Worm (Caenorhabditis elegans) whole organism, L4 larva: ENCODE data around the gene rip-1.

ENCODE experiments used
- F37D6.2 ChIP-seq: sonication (generic microtip); optimal IDR thresholded peaks from 2 replicates; lab custom pipeline; 2016; ENCODE audit warnings: mild to moderate bottlenecking, missing genetic modification characterization, missing compliant biosample characterization
- ctbp-1 ChIP-seq: fragments of 200-800 bp; sonication (Bioruptor generic); IDR thresholded peaks from 2 replicates; pipeline ENCODE4 v1.3.6; 2022; ENCODE audit warnings: missing genetic modification reagents, missing genetic modification characterization, missing compliant biosample characterization
- nhr-11 ChIP-seq: fragments of 150-350 bp; optimal IDR thresholded peaks from 2 replicates; lab custom pipeline; 2014; ENCODE audit warnings: missing biosample characterization, missing genetic modification characterization
- nhr-237 ChIP-seq: sonication (generic microtip); optimal IDR thresholded peaks from 2 replicates; lab custom pipeline; 2017; ENCODE audit warnings: missing biosample characterization, missing genetic modification characterization
- spr-1 ChIP-seq: sonication (generic microtip); optimal IDR thresholded peaks from 2 replicates; lab custom pipeline; 2016; ENCODE audit warnings: mild to moderate bottlenecking, missing genetic modification characterization, missing compliant biosample characterization
- unc-39 ChIP-seq: sonication (generic microtip); optimal IDR thresholded peaks from 2 replicates; lab custom pipeline; 2017; ENCODE audit warnings: missing biosample characterization, missing genetic modification characterization
- unc-62 ChIP-seq, 3 experiments: fragments of 150-350 bp in 1 of 3; sonication (generic microtip); optimal IDR thresholded peaks in 2 of 3; peaks in 1 of 3; 1 replicate in 1 of 3; 2 replicates in 2 of 3; lab custom pipeline; 2014 to 2017; ENCODE audit warnings: missing biosample characterization in 3 of 3, missing genetic modification characterization in 3 of 3, missing genetic modification reagents in 3 of 3, missing genotype in 1 of 3
- ztf-11 ChIP-seq: fragments of 150-350 bp; optimal IDR thresholded peaks from 2 replicates; lab custom pipeline; 2014; ENCODE audit warnings: missing biosample characterization, missing genetic modification characterization

DNA sequence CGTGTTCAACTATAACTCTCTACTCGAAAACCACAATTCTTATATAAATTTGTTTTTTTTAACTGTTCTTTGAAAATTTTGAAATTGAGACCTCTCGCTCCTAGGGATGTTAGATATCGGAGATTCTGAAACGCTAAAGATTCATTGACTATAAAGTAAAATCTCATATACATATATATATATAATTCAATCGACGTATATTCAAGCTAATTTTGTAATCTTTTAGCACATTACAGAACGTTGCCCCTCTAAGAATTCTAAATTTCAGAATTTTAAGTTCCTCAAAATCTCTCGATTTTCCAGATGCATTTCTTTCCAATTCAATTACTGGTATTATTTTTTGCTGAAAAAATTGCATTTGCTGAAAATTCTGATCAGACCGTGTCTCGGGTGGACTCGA, 20.3 kb upstream of the rip-1 start, which contains the start of gene pad-2:
- TF ChIP-seq unc-39 (no peak), nhr-11 (no peak), F37D6.2 (tag; lab: Kevin White, UChicago) (no peak), nhr-237 (tag; lab: Kevin White, UChicago) (no peak), ctbp-1 (GFP tag; lab: Robert Waterston, UW) (no peak), spr-1 (tag; lab: Kevin White, UChicago) (no peak), ztf-11 (no peak), unc-62 (GFP tag; optimal IDR thresholded peaks at IDR 0.05 in 1 of 2; lab: Kevin White, UChicago) (no peak), unc-62 (tag; optimal IDR thresholded peaks at IDR 0.05; lab: Kevin White, UChicago) (no peak)
